Worm (Caenorhabditis elegans): ENCODE measurements around the gene hic-1.

The hic-1 gene

DNA sequence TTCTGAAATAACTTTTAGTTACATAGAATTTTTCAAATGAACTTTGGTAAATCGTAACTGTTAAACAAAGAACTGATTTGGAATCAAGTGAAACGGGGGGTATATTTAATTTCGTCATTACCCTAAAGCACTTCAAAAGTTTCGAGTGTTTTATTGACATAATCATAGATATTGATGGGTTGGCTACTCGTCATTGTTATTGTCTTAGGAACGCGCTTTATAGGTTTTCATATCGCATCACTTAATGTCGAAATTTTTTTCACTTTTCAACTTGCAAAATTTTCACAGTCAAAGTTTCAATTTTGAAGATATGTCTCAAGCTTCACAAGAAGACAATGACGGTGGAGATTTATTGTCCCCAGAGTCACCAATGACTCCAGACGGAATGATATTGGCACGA lies 20.1 kb upstream of the hic-1 start, which contains the start of gene kqt-1:
Gene kqt-1, plus strand, starts transcription at position 301 of the 400 bp plus-strand sequence.
- no peak for TF ChIP-seq him-1 (tag; optimal IDR thresholded peaks at IDR 0.05)
- TF ChIP-seq W03F9.2 (tag; optimal IDR thresholded peaks at IDR 0.05) = no peak
- TF ChIP-seq dao-5 (tag; optimal IDR thresholded peaks at IDR 0.05) = no peak

DNA sequence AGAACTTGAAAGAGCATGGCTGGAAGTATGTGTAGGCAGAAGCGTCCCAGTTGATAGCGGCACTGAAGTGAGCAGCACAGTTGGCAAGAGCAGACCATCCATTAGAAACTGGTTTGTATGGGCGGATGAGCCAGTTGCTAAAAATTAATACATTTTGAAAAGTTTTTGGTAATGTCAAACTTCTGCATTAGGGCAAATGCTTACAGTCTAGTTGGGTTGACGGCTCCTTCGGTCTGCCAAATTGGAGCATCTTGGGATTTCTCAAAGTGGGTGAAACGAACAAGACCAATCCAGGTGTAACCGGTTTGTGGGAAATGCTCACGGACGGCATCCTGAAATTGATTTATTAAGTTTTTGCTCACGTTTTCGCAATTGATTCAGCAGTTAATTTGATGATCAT lies 19.0 kb upstream of the hic-1 start:
- TF ChIP-seq dao-5 (tag; optimal IDR thresholded peaks at IDR 0.05) = no peak
- no peak for TF ChIP-seq him-1 (tag; optimal IDR thresholded peaks at IDR 0.05)
- no peak for TF ChIP-seq W03F9.2 (tag; optimal IDR thresholded peaks at IDR 0.05)

DNA sequence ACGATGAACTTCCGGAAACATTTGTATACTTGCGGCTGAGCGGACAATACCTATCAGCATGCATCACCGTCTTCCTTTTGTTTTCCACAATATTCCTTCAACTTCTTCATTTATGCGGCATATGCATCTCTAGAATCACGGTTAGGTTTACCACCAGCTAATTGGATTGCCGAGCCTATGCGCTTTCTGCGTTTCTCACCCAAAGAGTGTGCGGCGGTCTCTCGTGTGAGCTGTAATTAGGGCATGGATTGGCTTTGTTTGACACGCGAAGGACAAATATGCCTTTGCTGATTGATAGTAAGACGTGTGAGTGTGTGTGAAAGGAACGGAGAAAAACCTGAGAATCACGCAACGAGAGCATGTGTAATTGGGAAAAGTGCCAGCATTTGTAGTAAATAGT lies 14.9 kb upstream of the hic-1 start:
- TF ChIP-seq him-1 (tag; optimal IDR thresholded peaks at IDR 0.05) (no peak), dao-5 (tag; optimal IDR thresholded peaks at IDR 0.05) (no peak), W03F9.2 (tag; optimal IDR thresholded peaks at IDR 0.05) (no peak)

DNA sequence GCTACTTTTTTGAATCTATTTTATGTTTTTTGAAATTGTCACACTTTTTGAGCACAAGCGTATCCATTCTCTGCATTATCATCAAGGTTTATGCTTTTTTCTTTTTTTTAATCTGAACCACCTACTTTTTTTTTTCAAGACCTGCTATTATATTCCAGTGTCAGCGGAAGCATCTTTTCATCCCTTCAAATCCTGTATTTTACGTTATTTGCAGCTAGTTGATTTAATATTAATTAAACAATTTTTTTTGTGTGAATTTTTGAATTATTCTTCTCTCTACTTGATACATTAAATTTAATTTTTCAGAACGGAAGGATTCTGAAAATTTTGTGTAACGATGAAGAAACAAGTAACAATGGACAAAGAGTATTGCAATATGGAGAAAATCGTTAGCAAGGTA lies 11.1 kb upstream of the hic-1 start, which contains the start of gene C25B8.8:
Gene C25B8.8, plus strand, starts transcription at position 301 of the 400 bp plus-strand sequence.
- no peak for TF ChIP-seq W03F9.2 (tag; optimal IDR thresholded peaks at IDR 0.05)
- no peak for TF ChIP-seq him-1 (tag; optimal IDR thresholded peaks at IDR 0.05)
- no peak for TF ChIP-seq dao-5 (tag; optimal IDR thresholded peaks at IDR 0.05)

DNA sequence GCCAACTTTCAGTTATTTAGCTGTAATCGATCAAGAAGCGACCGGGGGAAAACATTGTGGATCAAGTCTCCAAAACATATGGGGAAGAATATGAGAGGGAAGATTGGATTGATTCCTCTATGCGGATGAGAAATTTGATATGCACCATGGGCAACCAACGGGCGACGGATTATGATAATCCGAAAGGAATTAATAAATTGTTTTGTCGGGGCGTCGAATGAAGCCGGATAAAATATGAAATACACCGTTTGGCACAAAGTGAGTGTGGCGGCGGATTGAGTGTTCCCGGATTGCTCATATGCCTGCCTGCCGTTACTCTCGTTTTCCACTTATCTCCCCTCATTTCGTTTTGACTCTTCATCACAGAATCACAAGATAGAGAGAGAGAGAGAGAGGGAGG lies 10.6 kb upstream of the hic-1 start:
- no peak for TF ChIP-seq dao-5 (tag; optimal IDR thresholded peaks at IDR 0.05)
- TF ChIP-seq him-1 (tag; optimal IDR thresholded peaks at IDR 0.05) = no peak
- TF ChIP-seq W03F9.2 (tag; optimal IDR thresholded peaks at IDR 0.05) = no peak

DNA sequence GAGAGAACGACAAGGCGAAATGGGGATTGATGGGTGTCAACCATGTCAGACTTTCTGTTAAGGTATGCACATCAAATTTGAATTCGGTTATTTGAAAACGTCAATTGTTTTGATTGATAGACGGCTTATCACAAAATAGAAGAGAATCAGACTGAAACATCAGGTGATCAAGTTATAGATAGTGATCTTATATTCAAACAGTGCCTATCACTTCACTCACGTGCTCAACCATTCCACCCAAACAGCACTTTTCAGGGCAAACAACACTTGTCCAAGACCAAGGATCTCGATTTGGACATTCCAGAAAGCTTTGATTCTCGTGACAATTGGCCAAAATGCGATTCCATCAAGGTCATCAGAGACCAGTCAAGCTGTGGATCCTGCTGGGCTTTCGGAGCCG lies 9.0 kb upstream of the hic-1 start:
- TF ChIP-seq dao-5 (tag; optimal IDR thresholded peaks at IDR 0.05) (no peak), him-1 (tag; optimal IDR thresholded peaks at IDR 0.05) (no peak), W03F9.2 (tag; optimal IDR thresholded peaks at IDR 0.05) (no peak)

DNA sequence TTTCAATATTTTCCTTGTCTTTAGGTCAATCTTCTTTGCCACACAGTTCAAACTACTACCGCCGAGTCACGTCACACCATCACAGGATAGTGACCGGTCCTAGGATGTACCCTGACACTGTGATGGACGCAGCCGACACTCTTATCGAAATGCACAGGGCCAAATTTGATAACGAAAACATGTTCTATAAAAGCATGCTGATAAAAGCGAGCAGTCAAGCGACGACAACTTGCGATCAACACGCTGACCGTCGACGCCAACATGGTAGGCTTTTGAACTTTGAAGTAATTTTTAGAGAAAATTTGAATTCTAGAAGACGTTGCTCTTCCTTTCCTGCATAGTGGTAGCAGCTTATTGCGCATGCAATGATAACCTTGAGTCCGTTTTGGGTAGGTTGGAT lies 8.4 kb upstream of the hic-1 start, which contains the start of gene cpr-6:
Gene cpr-6, plus strand, starts transcription at position 217 of the 400 bp plus-strand sequence.
- TF ChIP-seq dao-5 (tag; optimal IDR thresholded peaks at IDR 0.05) = no peak
- no peak for TF ChIP-seq W03F9.2 (tag; optimal IDR thresholded peaks at IDR 0.05)
- TF ChIP-seq him-1 (tag; optimal IDR thresholded peaks at IDR 0.05) = no peak

DNA sequence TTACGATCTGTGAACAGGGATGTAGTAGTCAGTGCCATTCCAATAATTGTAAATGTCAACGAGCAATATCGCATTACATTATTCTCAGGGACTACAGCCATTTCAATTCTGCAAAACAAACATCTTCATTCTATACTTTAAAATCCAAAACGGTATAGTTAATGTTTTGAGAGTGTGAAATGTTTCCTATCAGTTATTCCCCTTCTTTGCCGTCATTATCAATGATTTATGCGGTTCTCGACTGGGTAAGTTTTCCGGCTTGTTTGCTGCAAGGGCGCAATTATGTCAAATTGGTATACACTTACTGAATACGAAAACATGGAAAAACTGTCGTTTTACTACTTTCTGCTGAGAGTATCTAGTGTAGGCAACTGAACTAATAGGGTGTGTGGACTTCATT lies 4.5 kb upstream of the hic-1 start, which contains the start of gene F23G4.1:
Gene F23G4.1, minus strand, starts transcription at position 101 of the 400 bp plus-strand sequence.
- TF ChIP-seq him-1 (tag; optimal IDR thresholded peaks at IDR 0.05) (no peak), W03F9.2 (tag; optimal IDR thresholded peaks at IDR 0.05) (no peak), dao-5 (tag; optimal IDR thresholded peaks at IDR 0.05) (no peak)

DNA sequence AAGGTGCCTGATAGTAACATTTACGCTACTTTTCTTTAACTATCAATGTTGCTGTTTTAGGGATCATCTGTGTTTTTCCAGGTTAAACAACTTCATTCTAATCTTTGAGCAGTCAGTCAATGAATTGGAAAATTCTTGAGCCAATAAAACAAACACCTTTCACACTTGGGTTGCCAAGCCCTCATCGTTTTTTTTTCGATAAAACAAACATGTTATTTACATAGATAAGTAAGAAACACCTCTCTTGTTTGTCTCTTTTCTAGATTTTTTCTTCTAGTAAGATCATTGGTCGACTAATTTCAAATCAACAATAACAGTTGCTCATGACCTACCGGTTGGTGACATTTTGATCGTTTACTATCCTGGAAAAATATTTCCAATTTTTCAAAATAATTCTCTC lies 3.3 kb upstream of the hic-1 start:
- TF ChIP-seq W03F9.2 (tag; optimal IDR thresholded peaks at IDR 0.05) (no peak), dao-5 (tag; optimal IDR thresholded peaks at IDR 0.05) (no peak), him-1 (tag; optimal IDR thresholded peaks at IDR 0.05) (no peak)

DNA sequence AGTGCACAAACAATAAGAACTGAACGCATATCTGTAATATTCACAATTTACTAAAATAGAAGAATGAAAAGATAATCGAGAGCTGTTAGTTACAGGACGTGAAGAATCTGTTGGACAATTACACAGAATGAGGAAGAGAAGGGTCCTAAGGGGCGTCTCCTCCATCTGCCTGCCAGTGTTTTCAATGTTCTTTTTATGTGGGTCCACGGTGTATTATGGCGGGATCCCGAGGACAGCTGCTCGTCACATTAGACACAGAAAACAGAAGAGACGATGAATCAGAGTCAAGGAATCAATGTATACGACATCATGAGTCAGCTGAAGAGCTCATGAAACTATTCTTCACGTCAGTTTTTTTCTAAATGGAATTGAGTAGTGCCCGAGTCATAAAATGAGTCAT lies 1.5 kb downstream of the hic-1 start, which contains the start of gene ttr-6:
Gene ttr-6, minus strand, starts transcription at position 33 of the 400 bp plus-strand sequence.
- TF ChIP-seq dao-5 (tag; optimal IDR thresholded peaks at IDR 0.05) (no peak), W03F9.2 (tag; optimal IDR thresholded peaks at IDR 0.05) (no peak)

DNA sequence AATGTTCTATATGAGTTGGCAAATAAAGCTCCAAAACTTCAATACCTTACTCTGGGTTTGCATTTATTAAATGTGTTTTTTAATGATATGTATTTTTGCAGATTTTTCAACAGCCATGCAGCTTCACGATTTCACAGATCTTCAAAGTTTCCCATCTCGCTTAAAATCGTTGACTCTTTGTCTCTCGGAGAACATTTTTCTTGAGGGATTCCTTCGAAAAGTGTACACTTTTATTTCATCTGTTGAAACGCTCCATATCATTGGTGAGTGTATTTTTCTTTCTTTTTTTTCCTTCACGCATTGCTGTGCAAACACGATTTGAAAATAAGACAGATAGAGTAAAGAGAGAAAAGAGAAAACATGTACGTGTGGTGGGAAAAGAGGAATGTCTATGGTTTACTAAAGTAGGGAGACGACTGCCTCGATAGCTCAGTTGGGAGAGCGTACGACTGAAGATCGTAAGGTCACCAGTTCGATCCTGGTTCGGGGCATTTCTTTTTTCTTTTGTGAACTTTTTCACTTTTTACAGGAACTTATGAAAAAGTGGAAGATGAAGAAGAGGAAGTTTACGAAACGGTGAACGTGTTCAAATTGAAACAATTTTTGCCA lies 5.3 kb downstream of the hic-1 start:
- TF ChIP-seq W03F9.2 (tag; optimal IDR thresholded peaks at IDR 0.05) = peak; percentile 75
- peak; percentile 63 for TF ChIP-seq him-1 (tag; optimal IDR thresholded peaks at IDR 0.05)
- TF ChIP-seq dao-5 (tag; optimal IDR thresholded peaks at IDR 0.05) = peak; percentile 77

DNA sequence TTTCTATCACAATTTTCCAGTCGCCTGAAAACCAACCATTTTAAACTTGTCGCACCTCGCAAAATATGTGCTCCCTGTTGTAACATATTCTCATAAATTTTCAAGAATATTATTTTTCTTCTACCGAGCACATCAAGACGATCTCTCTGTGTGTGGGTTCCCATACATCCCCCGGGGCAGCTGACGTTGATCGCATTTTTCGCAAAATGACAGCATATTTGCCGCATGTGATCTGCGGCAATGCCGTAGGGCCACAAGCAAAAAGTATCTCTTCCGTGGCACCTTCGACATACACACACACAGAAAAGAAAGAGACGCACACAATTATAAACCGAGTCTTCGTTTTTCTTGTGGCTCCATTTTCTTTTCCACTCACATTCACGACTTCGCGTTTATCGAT lies 7.0 kb downstream of the hic-1 start:
- TF ChIP-seq him-1 (tag; optimal IDR thresholded peaks at IDR 0.05) (no peak), dao-5 (tag; optimal IDR thresholded peaks at IDR 0.05) (no peak), W03F9.2 (tag; optimal IDR thresholded peaks at IDR 0.05) (no peak)

DNA sequence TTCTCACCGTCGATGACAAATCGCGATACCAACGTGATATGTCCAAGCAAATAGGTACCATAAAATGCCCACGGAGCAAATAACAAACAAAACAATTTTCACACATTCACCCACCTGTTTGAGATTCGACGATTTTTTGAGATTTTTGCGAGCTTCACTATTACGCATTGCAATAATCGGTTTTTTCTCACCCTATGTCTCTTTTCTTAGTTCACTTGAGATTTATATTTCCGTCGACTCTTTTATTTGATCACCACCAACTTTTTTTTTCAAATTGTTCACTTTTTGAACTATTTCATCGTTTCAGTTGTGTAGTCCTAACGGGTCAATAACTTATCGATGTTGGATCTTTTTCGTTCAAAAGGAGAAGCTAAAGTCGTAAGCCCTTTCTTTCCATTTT lies 10.1 kb downstream of the hic-1 start, which contains the start of gene fbxl-4:
Gene fbxl-4, plus strand, starts transcription at position 301 of the 400 bp plus-strand sequence.
- TF ChIP-seq dao-5 (tag; optimal IDR thresholded peaks at IDR 0.05) (no peak), him-1 (tag; optimal IDR thresholded peaks at IDR 0.05) (no peak), W03F9.2 (tag; optimal IDR thresholded peaks at IDR 0.05) (no peak)

DNA sequence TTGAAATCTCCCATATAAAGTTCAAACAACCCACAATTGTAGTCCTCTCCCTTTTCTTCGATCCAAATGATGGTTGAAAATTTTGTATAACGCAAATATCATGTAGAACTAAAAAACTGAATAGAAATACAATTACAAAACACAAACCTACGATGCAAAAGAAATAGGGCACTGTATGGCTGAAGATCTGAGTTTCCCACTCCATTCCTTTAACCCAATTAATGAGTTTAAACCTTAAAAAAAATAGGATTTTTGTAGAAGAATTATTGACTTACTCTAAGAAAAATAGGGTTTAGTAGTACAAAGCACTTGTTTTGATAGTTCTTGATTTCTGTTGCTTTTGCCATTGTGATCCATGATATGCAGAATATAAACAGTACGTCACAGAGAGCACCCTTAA lies 15.2 kb downstream of the hic-1 start:
- no peak for TF ChIP-seq W03F9.2 (tag; optimal IDR thresholded peaks at IDR 0.05)
- no peak for TF ChIP-seq him-1 (tag; optimal IDR thresholded peaks at IDR 0.05)
- no peak for TF ChIP-seq dao-5 (tag; optimal IDR thresholded peaks at IDR 0.05)

DNA sequence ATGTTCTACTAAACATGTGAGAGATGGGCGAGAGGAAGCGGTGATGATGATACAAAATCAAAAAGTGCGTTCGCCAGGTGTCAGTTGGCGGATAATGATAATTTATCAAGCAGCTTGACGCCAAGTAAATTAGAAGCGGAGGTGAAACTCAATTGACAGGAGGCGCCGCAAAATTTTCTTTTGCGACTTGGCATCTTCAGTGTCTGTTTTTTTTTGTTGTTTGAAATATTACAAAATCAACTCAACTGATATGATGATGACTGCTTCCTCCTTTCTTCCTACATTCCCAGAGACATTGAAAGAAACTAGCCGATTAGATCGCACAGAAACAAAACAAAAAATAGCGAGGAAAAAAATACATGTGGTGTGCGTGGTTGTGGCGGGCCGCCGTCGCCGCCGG lies 22.6 kb downstream of the hic-1 start:
- TF ChIP-seq him-1 (tag; optimal IDR thresholded peaks at IDR 0.05) = no peak

All from whole organism, L4/young adult.